Worm (Caenorhabditis elegans) whole organism, young adult: ENCODE data around the gene C18A3.10.
A peak's percentile ranks its signal among the peaks of the same experiment; 100 is the strongest.

Experiments
- B0035.1 ChIP-seq: sonication (generic microtip); optimal IDR thresholded peaks from 2 replicates; lab custom pipeline; 2016; ENCODE audit warnings: missing genetic modification characterization, mild to moderate bottlenecking, missing compliant biosample characterization, missing genotype, missing genetic modification reagents
- C06A6.2 ChIP-seq: fragments of 200-800 bp; sonication (Bioruptor generic); conservative IDR thresholded peaks from 2 replicates; pipeline ENCODE4 v1.3.6; 2022; ENCODE audit warnings: missing genetic modification characterization, missing compliant biosample characterization
- C17E4.6 ChIP-seq: fragments of 200-800 bp; sonication (Bioruptor generic); IDR thresholded peaks from 2 replicates; pipeline ENCODE4 v1.3.6; 2022; ENCODE audit warnings: missing genetic modification reagents, missing genetic modification characterization, missing compliant biosample characterization
- F10E7.11 ChIP-seq: sonication (generic microtip); optimal IDR thresholded peaks from 2 replicates; lab custom pipeline; 2017; ENCODE audit warnings: mild to moderate bottlenecking, missing genetic modification characterization, moderate library complexity, missing compliant biosample characterization
- F39B2.1 ChIP-seq: fragments of 200-800 bp; sonication (Bioruptor generic); IDR thresholded peaks from 2 replicates; pipeline ENCODE4 v1.3.6; 2022; ENCODE audit warnings: missing genetic modification reagents, missing genetic modification characterization, missing compliant biosample characterization
- F49E8.2 ChIP-seq: sonication (generic microtip); optimal IDR thresholded peaks from 3 replicates; lab custom pipeline; 2017; ENCODE audit warnings: missing genetic modification characterization, mild to moderate bottlenecking, missing compliant biosample characterization, antibody characterized with exemption, moderate library complexity; ENCODE audit not compliant: insufficient read depth
- F52B5.7 ChIP-seq: sonication (generic microtip); optimal IDR thresholded peaks from 2 replicates; lab custom pipeline; 2016; ENCODE audit warnings: mild to moderate bottlenecking, missing genetic modification characterization, missing compliant biosample characterization
- F57A8.1 ChIP-seq: fragments of 200-800 bp; sonication (Bioruptor generic); optimal IDR thresholded peaks from 2 replicates; lab custom pipeline; 2018; ENCODE audit warnings: mild to moderate bottlenecking, missing genetic modification characterization, moderate library complexity, missing compliant biosample characterization
- K11D2.4 ChIP-seq: fragments of 200-800 bp; sonication (Bioruptor generic); IDR thresholded peaks from 2 replicates; pipeline ENCODE4 v1.3.6; 2022; ENCODE audit warnings: missing genetic modification reagents, missing genetic modification characterization, missing compliant biosample characterization
- K12H6.12 ChIP-seq: fragments of 200-800 bp; sonication (Bioruptor generic); optimal IDR thresholded peaks from 2 replicates; lab custom pipeline; 2018; ENCODE audit warnings: mild to moderate bottlenecking, missing genetic modification characterization, missing compliant biosample characterization
- Y53F4B.3 ChIP-seq: fragments of 200-800 bp; sonication (Bioruptor generic); IDR thresholded peaks from 2 replicates; pipeline ENCODE4 v1.3.6; 2022; ENCODE audit warnings: missing genetic modification reagents, missing genetic modification characterization, missing compliant biosample characterization
- akir-1 ChIP-seq: fragments of 200-800 bp; sonication (Bioruptor generic); optimal IDR thresholded peaks from 2 replicates; lab custom pipeline; 2018; ENCODE audit warnings: mild to moderate bottlenecking, missing genetic modification characterization, moderate library complexity, missing compliant biosample characterization
- aptf-2 ChIP-seq: fragments of 200-800 bp; sonication (Bioruptor generic); conservative IDR thresholded peaks from 2 replicates; pipeline ENCODE4 v1.3.6; 2022; ENCODE audit warnings: missing genetic modification reagents, missing genetic modification characterization, missing compliant biosample characterization
- aptf-3 ChIP-seq: fragments of 200-800 bp; sonication (Bioruptor generic); IDR thresholded peaks from 2 replicates; pipeline ENCODE4 v1.3.6; 2022; ENCODE audit warnings: missing genetic modification characterization, missing compliant biosample characterization
- atf-7 ChIP-seq: sonication (generic microtip); optimal IDR thresholded peaks from 2 replicates; lab custom pipeline; 2017; ENCODE audit warnings: mild to moderate bottlenecking, missing genetic modification characterization, missing compliant biosample characterization
- bed-1 ChIP-seq: fragments of 200-800 bp; sonication (Bioruptor generic); IDR thresholded peaks from 2 replicates; pipeline ENCODE4 v1.3.6; 2022; ENCODE audit warnings: missing genetic modification reagents, missing genetic modification characterization, missing compliant biosample characterization
- bed-2 ChIP-seq: fragments of 200-800 bp; sonication (Bioruptor generic); IDR thresholded peaks from 2 replicates; pipeline ENCODE4 v1.3.6; 2022; ENCODE audit warnings: missing genetic modification reagents, missing genetic modification characterization, missing compliant biosample characterization
- ccch-3 ChIP-seq: fragments of 200-800 bp; sonication (Bioruptor generic); optimal IDR thresholded peaks from 2 replicates; lab custom pipeline; 2018; ENCODE audit warnings: mild to moderate bottlenecking, missing genetic modification characterization, missing compliant biosample characterization
- ceh-27 ChIP-seq: fragments of 200-800 bp; sonication (Bioruptor generic); optimal IDR thresholded peaks from 2 replicates; lab custom pipeline; 2018; ENCODE audit warnings: mild to moderate bottlenecking, missing genetic modification characterization, moderate library complexity, missing compliant biosample characterization
- ceh-91 ChIP-seq: fragments of 200-800 bp; sonication (Bioruptor generic); IDR thresholded peaks from 2 replicates; pipeline ENCODE4 v1.3.6; 2022; ENCODE audit warnings: missing genetic modification reagents, missing genetic modification characterization, missing compliant biosample characterization
- dpff-1 ChIP-seq: sonication (generic microtip); optimal IDR thresholded peaks from 2 replicates; lab custom pipeline; 2017; ENCODE audit warnings: mild to moderate bottlenecking, missing genetic modification characterization, missing compliant biosample characterization
- egl-18 ChIP-seq: fragments of 200-800 bp; sonication (Bioruptor generic); IDR thresholded peaks from 2 replicates; pipeline ENCODE4 v1.3.6; 2022; ENCODE audit warnings: missing genetic modification reagents, missing genetic modification characterization, missing compliant biosample characterization
- egrh-3 ChIP-seq: fragments of 200-800 bp; sonication (Bioruptor generic); IDR thresholded peaks from 2 replicates; pipeline ENCODE4 v1.3.6; 2022; ENCODE audit warnings: missing genetic modification reagents, missing genetic modification characterization, missing compliant biosample characterization
- ets-4 ChIP-seq: fragments of 200-800 bp; sonication (Bioruptor generic); optimal IDR thresholded peaks from 2 replicates; lab custom pipeline; 2018; ENCODE audit warnings: mild to moderate bottlenecking, missing genetic modification characterization, missing compliant biosample characterization
- fkh-3 ChIP-seq: sonication (generic microtip); optimal IDR thresholded peaks from 2 replicates; lab custom pipeline; 2016; ENCODE audit warnings: mild to moderate bottlenecking, missing genetic modification characterization, missing compliant biosample characterization
- hlh-12 ChIP-seq: sonication (generic microtip); optimal IDR thresholded peaks from 2 replicates; lab custom pipeline; 2016; ENCODE audit warnings: missing genetic modification characterization, missing compliant biosample characterization
- hmg-20 ChIP-seq: fragments of 200-800 bp; sonication (Bioruptor generic); IDR thresholded peaks from 2 replicates; pipeline ENCODE4 v1.3.6; 2022; ENCODE audit warnings: missing genetic modification reagents, missing genetic modification characterization, missing compliant biosample characterization
- lin-54 ChIP-seq: fragments of 200-800 bp; sonication (Bioruptor generic); optimal IDR thresholded peaks from 2 replicates; lab custom pipeline; 2018; ENCODE audit warnings: mild to moderate bottlenecking, missing genetic modification characterization, missing compliant biosample characterization
- lir-1 ChIP-seq: fragments of 200-800 bp; sonication (Bioruptor generic); conservative IDR thresholded peaks from 2 replicates; pipeline ENCODE4 v1.3.6; 2022; ENCODE audit warnings: missing genetic modification reagents, missing genetic modification characterization, missing compliant biosample characterization
- lsy-27 ChIP-seq: sonication (generic microtip); optimal IDR thresholded peaks from 2 replicates; lab custom pipeline; 2017; ENCODE audit warnings: missing genetic modification characterization, mild to moderate bottlenecking, missing compliant biosample characterization, antibody characterized with exemption, missing genotype, borderline replicate concordance; ENCODE audit not compliant: insufficient read depth
- madf-10 ChIP-seq: sonication (generic microtip); optimal IDR thresholded peaks from 2 replicates; lab custom pipeline; 2016; ENCODE audit warnings: mild to moderate bottlenecking, missing genetic modification characterization, missing compliant biosample characterization
- madf-3 ChIP-seq: fragments of 200-800 bp; sonication (Bioruptor generic); IDR thresholded peaks from 2 replicates; pipeline ENCODE4 v1.3.6; 2022; ENCODE audit warnings: missing genetic modification reagents, missing genetic modification characterization, missing compliant biosample characterization
- mel-28 ChIP-seq: sonication (generic microtip); optimal IDR thresholded peaks from 2 replicates; lab custom pipeline; 2016; ENCODE audit warnings: borderline replicate concordance, mild to moderate bottlenecking, missing genetic modification characterization, missing compliant biosample characterization
- mes-4 ChIP-seq: sonication (generic microtip); optimal IDR thresholded peaks from 2 replicates; lab custom pipeline; 2016; ENCODE audit warnings: missing genotype, missing genetic modification characterization, missing compliant biosample characterization
- nfya-1 ChIP-seq: sonication (generic microtip); optimal IDR thresholded peaks from 2 replicates; lab custom pipeline; 2017; ENCODE audit warnings: antibody characterized with exemption, missing compliant biosample characterization, missing genetic modification characterization, borderline replicate concordance; ENCODE audit not compliant: insufficient read depth
- nfya-2 ChIP-seq: fragments of 200-800 bp; sonication (Bioruptor generic); IDR thresholded peaks from 2 replicates; pipeline ENCODE4 v1.3.6; 2022; ENCODE audit warnings: missing genetic modification reagents, missing genetic modification characterization, missing compliant biosample characterization
- nfyb-1 ChIP-seq: fragments of 200-800 bp; sonication (Bioruptor generic); IDR thresholded peaks from 2 replicates; pipeline ENCODE4 v1.3.6; 2022; ENCODE audit warnings: missing genetic modification reagents, missing genetic modification characterization, missing compliant biosample characterization
- nhr-179 ChIP-seq: sonication (generic microtip); optimal IDR thresholded peaks from 2 replicates; lab custom pipeline; 2016; ENCODE audit warnings: mild to moderate bottlenecking, missing genetic modification characterization, missing compliant biosample characterization
- nhr-27 ChIP-seq: fragments of 200-800 bp; sonication (Bioruptor generic); optimal IDR thresholded peaks from 2 replicates; lab custom pipeline; 2018; ENCODE audit warnings: mild to moderate bottlenecking, missing genetic modification characterization, moderate library complexity, missing compliant biosample characterization
- rcor-1 ChIP-seq: fragments of 200-800 bp; sonication (Bioruptor generic); IDR thresholded peaks from 2 replicates; pipeline ENCODE4 v1.3.6; 2022; ENCODE audit warnings: missing genetic modification reagents, missing genetic modification characterization, missing compliant biosample characterization
- sdz-38 ChIP-seq: sonication (generic microtip); optimal IDR thresholded peaks from 2 replicates; lab custom pipeline; 2016; ENCODE audit warnings: missing genotype, missing genetic modification characterization, missing compliant biosample characterization
- snpc-1.1 ChIP-seq: sonication (generic microtip); optimal IDR thresholded peaks from 2 replicates; lab custom pipeline; 2017; ENCODE audit warnings: missing genetic modification characterization, mild to moderate bottlenecking, missing compliant biosample characterization, antibody characterized with exemption, moderate library complexity, missing genotype, missing genetic modification reagents; ENCODE audit not compliant: insufficient read depth
- snpc-3.4 ChIP-seq: sonication (generic microtip); optimal IDR thresholded peaks from 2 replicates; lab custom pipeline; 2017; ENCODE audit warnings: missing genetic modification characterization, mild to moderate bottlenecking, missing compliant biosample characterization, antibody characterized with exemption, moderate library complexity, missing genotype, missing genetic modification reagents
- unc-62 ChIP-seq: fragments of 150-350 bp; optimal IDR thresholded peaks from 2 replicates; lab custom pipeline; 2014; ENCODE audit warnings: missing biosample characterization, missing genetic modification reagents, missing genetic modification characterization
- xnd-1 ChIP-seq: sonication (generic microtip); optimal IDR thresholded peaks from 2 replicates; lab custom pipeline; 2016; ENCODE audit warnings: missing genotype, missing genetic modification reagents, missing genetic modification characterization, missing compliant biosample characterization
- zfh-2 ChIP-seq: fragments of 200-800 bp; sonication (Bioruptor generic); conservative IDR thresholded peaks from 2 replicates; pipeline ENCODE4 v1.3.6; 2022; ENCODE audit warnings: missing genetic modification reagents, missing genetic modification characterization, missing compliant biosample characterization
- ztf-22 ChIP-seq: fragments of 200-800 bp; sonication (Bioruptor generic); optimal IDR thresholded peaks from 2 replicates; lab custom pipeline; 2018; ENCODE audit warnings: mild to moderate bottlenecking, missing genetic modification characterization, moderate library complexity, missing compliant biosample characterization
- ztf-25 ChIP-seq: fragments of 200-800 bp; sonication (Bioruptor generic); IDR thresholded peaks from 2 replicates; pipeline ENCODE4 v1.3.6; 2022; ENCODE audit warnings: missing genetic modification reagents, missing genetic modification characterization, missing compliant biosample characterization
- ztf-6 ChIP-seq: fragments of 200-800 bp; sonication (Bioruptor generic); IDR thresholded peaks from 2 replicates; pipeline ENCODE4 v1.3.6; 2022; ENCODE audit warnings: missing genetic modification reagents, missing genetic modification characterization, missing compliant biosample characterization

The C18A3.10 gene

DNA sequence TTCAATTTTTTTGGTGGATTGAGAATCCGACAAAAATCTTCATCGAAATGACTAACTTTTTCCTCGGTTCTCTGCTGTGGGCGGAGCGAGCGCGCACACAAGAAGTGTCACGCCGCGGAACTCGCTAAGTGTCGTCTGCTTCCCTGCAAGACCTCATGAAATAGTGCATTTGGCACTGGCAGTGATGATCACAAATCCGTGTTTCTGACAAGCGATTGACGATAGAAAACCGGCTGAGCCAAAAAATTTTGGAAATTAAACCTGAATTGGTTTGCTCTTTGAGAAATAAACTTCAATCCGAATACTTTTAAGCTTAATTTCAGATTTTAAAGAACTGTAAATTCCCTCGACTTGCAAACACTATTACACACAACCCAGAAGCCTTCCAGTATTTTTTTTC lies 14.2 kb downstream of the C18A3.10 start (continued):
- no peak for TF ChIP-seq aptf-3
- TF ChIP-seq nhr-179 (tag; lab: Kevin White, UChicago): no peak
- peak; percentile 53 for TF ChIP-seq nfyb-1
- TF ChIP-seq akir-1 (GFP tag; lab: Kevin White, UChicago): no peak
- no peak for TF ChIP-seq nfya-2 (GFP tag; lab: Robert Waterston, UW)
- no peak for TF ChIP-seq ztf-22 (GFP tag; lab: Kevin White, UChicago)
- no peak for TF ChIP-seq mel-28 (tag; lab: Kevin White, UChicago)
- peak; percentile 48; the same call in 1 of the 2 replicates for TF ChIP-seq rcor-1 (GFP tag; lab: Robert Waterston, UW)
- peak; percentile 92 for TF ChIP-seq snpc-3.4 (tag; lab: Kevin White, UChicago)
- no peak for TF ChIP-seq mes-4 (tag; lab: Kevin White, UChicago)
- TF ChIP-seq F57A8.1: no peak
- TF ChIP-seq madf-3: 0 out of 2 replicates have a peak, but pooled peaks have one; percentile 13
- no peak for TF ChIP-seq lir-1 (GFP tag; lab: Robert Waterston, UW)
- TF ChIP-seq K11D2.4: no peak
- TF ChIP-seq sdz-38: no peak
- TF ChIP-seq F49E8.2 (tag; lab: Kevin White, UChicago): peak; percentile 64
- TF ChIP-seq snpc-1.1 (tag; lab: Kevin White, UChicago): peak; percentile 98
- no peak for TF ChIP-seq madf-10
- no peak for TF ChIP-seq aptf-2 (GFP tag; lab: Robert Waterston, UW)
- no peak for TF ChIP-seq ets-4 (GFP tag; lab: Kevin White, UChicago)
- no peak for TF ChIP-seq bed-2 (GFP tag; lab: Robert Waterston, UW)
- no peak for TF ChIP-seq dpff-1 (tag; lab: Kevin White, UChicago)
- TF ChIP-seq bed-1 (GFP tag; lab: Robert Waterston, UW): no peak
- TF ChIP-seq K12H6.12 (tag; lab: Kevin White, UChicago): no peak
- no peak for TF ChIP-seq C06A6.2
- TF ChIP-seq unc-62 (GFP tag; lab: Kevin White, UChicago): no peak
- TF ChIP-seq C17E4.6: no peak; the same call in 1 of the 2 replicates
- TF ChIP-seq fkh-3 (tag; lab: Kevin White, UChicago): no peak
- TF ChIP-seq egrh-3 (GFP tag; lab: Robert Waterston, UW): no peak
- TF ChIP-seq F39B2.1 (GFP tag; lab: Robert Waterston, UW): no peak
- no peak for TF ChIP-seq B0035.1
- peak; percentile 88 for TF ChIP-seq lsy-27 (tag; lab: Kevin White, UChicago)
- TF ChIP-seq F10E7.11 (tag; lab: Kevin White, UChicago): no peak
- peak; percentile 6 for TF ChIP-seq atf-7
- TF ChIP-seq F52B5.7 (tag; lab: Kevin White, UChicago): no peak
- peak; percentile 9 for TF ChIP-seq ceh-27 (GFP tag; lab: Kevin White, UChicago)
- peak; percentile 66 for TF ChIP-seq hmg-20
- peak; percentile 32 for TF ChIP-seq xnd-1 (tag; lab: Kevin White, UChicago)
- no peak; the same call in 1 of the 2 replicates for TF ChIP-seq zfh-2
- no peak for TF ChIP-seq ccch-3 (GFP tag; lab: Kevin White, UChicago)
- TF ChIP-seq hlh-12: no peak
- TF ChIP-seq ceh-91 (GFP tag; lab: Robert Waterston, UW): no peak
- TF ChIP-seq nfya-1 (tag; lab: Kevin White, UChicago): no peak
- no peak for TF ChIP-seq ztf-6 (GFP tag; lab: Robert Waterston, UW)
- no peak for TF ChIP-seq nhr-27
- peak; percentile 23 for TF ChIP-seq lin-54 (GFP tag; lab: Kevin White, UChicago)
- TF ChIP-seq egl-18 (GFP tag; lab: Robert Waterston, UW): no peak
- no peak for TF ChIP-seq Y53F4B.3 (GFP tag; lab: Robert Waterston, UW)
- TF ChIP-seq ztf-25 (GFP tag; lab: Robert Waterston, UW): no peak
